Worm (Caenorhabditis elegans): ENCODE results near the gene T02G5.7.

ce11 chrII:7054987-7055386 lies 20.4 kb upstream of the T02G5.7 start, which contains the start of gene ZK1127.3:
- TF ChIP-seq ZK546.5 (tag; optimal IDR thresholded peaks at IDR 0.05) (no peak), sma-9 (GFP tag; optimal IDR thresholded peaks at IDR 0.05) (no peak), sma-9 (tag; optimal IDR thresholded peaks at IDR 0.05) (no peak), peb-1 (tag; optimal IDR thresholded peaks at IDR 0.05) (no peak), ama-1 (optimal IDR thresholded peaks at IDR 0.05) (no peak)
